Fruit fly (Drosophila melanogaster): ENCODE data around the gene eff.

Gene eff

dm6 chr3R:14739501-14740252, 1.4 kb downstream of the eff start:
- TF ChIP-seq CG6792 (GFP tag; optimal IDR thresholded peaks at IDR 0.05) (no peak), CG6163 (GFP tag; IDR thresholded peaks at IDR 0.05) (peak; percentile 40; the same call in 1 of the 3 replicates), Lpt (GFP tag; optimal IDR thresholded peaks at IDR 0.05) (no peak), salr (GFP tag; optimal IDR thresholded peaks at IDR 0.05) (no peak), dsx (GFP tag; optimal IDR thresholded peaks at IDR 0.05; ENCODE audit: poor library complexity, severe bottlenecking) (no peak), CG15336 (GFP tag; IDR thresholded peaks at IDR 0.05) (0 out of 2 replicates have a peak, but pooled peaks have one; percentile 25), CG3032 (tag; optimal IDR thresholded peaks at IDR 0.05) (no peak), lz (GFP tag; optimal IDR thresholded peaks at IDR 0.05) (no peak), cyc (GFP tag; optimal IDR thresholded peaks at IDR 0.05) (no peak), CG3919 (GFP tag; optimal IDR thresholded peaks at IDR 0.05) (peak; percentile 7), vri (GFP tag; optimal IDR thresholded peaks at IDR 0.05) (no peak), Blimp-1 (GFP tag; optimal IDR thresholded peaks at IDR 0.05) (no peak), CG1621 (tag; optimal IDR thresholded peaks at IDR 0.05) (peak; percentile 83), topi (GFP tag; optimal IDR thresholded peaks at IDR 0.05) (no peak), pdm3 (GFP tag; optimal IDR thresholded peaks at IDR 0.05) (no peak), CG11902 (GFP tag; optimal IDR thresholded peaks at IDR 0.05) (no peak)

- TF ChIP-seq Ets96B (tag; optimal IDR thresholded peaks at IDR 0.05), result peak; percentile 30
- peak; percentile 50 for TF ChIP-seq fkh (GFP tag; optimal IDR thresholded peaks at IDR 0.05)
- TF ChIP-seq OdsH (GFP tag; optimal IDR thresholded peaks at IDR 0.05), result no peak
- no peak for TF ChIP-seq esn (GFP tag; optimal IDR thresholded peaks at IDR 0.05)
- no peak for TF ChIP-seq achi (GFP tag; optimal IDR thresholded peaks at IDR 0.05)
- TF ChIP-seq dac (GFP tag; optimal IDR thresholded peaks at IDR 0.05), result peak; percentile 18
- no peak for TF ChIP-seq Eip78C (GFP tag)
- peak; percentile 79 for TF ChIP-seq vri (GFP tag; optimal IDR thresholded peaks at IDR 0.05)
- TF ChIP-seq pdm3 (GFP tag; optimal IDR thresholded peaks at IDR 0.05), result no peak
- TF ChIP-seq net (GFP tag; optimal IDR thresholded peaks at IDR 0.05), result no peak
- TF ChIP-seq CG11294 (GFP tag; IDR thresholded peaks at IDR 0.05), result peak; percentile 39; the same call in 1 of the 2 replicates
- TF ChIP-seq fd59A (GFP tag; optimal IDR thresholded peaks at IDR 0.05), result peak; percentile 2
- peak; percentile 35 for TF ChIP-seq CG3032 (tag; optimal IDR thresholded peaks at IDR 0.05)
- TF ChIP-seq Sox14 (GFP tag; optimal IDR thresholded peaks at IDR 0.05), result peak; percentile 21
- TF ChIP-seq Lpt (GFP tag; optimal IDR thresholded peaks at IDR 0.05), result no peak
- TF ChIP-seq CG6276 (GFP tag; optimal IDR thresholded peaks at IDR 0.05), result no peak
- no peak for TF ChIP-seq CG10669 (GFP tag; optimal IDR thresholded peaks at IDR 0.05)
- TF ChIP-seq CG6808 (GFP tag; optimal IDR thresholded peaks at IDR 0.05), result no peak
- TF ChIP-seq acj6 (GFP tag; optimal IDR thresholded peaks at IDR 0.05), result no peak
- TF ChIP-seq Hr39 (GFP tag; optimal IDR thresholded peaks at IDR 0.05), result no peak
- TF ChIP-seq CG4318 (GFP tag; optimal IDR thresholded peaks at IDR 0.05), result no peak
- peak; percentile 22 for TF ChIP-seq Eip75B (GFP tag; optimal IDR thresholded peaks at IDR 0.05)
- no peak for TF ChIP-seq CG32006 (GFP tag; optimal IDR thresholded peaks at IDR 0.05)
- no peak for TF ChIP-seq CG10631 (GFP tag; optimal IDR thresholded peaks at IDR 0.05)
- no peak for TF ChIP-seq Hr4 (GFP tag; optimal IDR thresholded peaks at IDR 0.05)
- no peak for TF ChIP-seq CG6792 (GFP tag; optimal IDR thresholded peaks at IDR 0.05)
- no peak for TF ChIP-seq CG11902 (GFP tag; optimal IDR thresholded peaks at IDR 0.05)
- no peak for TF ChIP-seq Gug (GFP tag; IDR thresholded peaks at IDR 0.05)
- no peak for TF ChIP-seq Sox102F (GFP tag; optimal IDR thresholded peaks at IDR 0.05)
- TF ChIP-seq Met (GFP tag; optimal IDR thresholded peaks at IDR 0.05), result no peak
- peak; percentile 74 for TF ChIP-seq svp (GFP tag)
- TF ChIP-seq lz (GFP tag; optimal IDR thresholded peaks at IDR 0.05), result no peak
- TF ChIP-seq cyc (GFP tag; optimal IDR thresholded peaks at IDR 0.05), result no peak
- peak; percentile 22 for TF ChIP-seq CG16779 (tag; optimal IDR thresholded peaks at IDR 0.05)
- TF ChIP-seq CG8119 (GFP tag; IDR thresholded peaks at IDR 0.05), result peak; percentile 24; the same call in 2 of the 3 replicates
- TF ChIP-seq salr (GFP tag; optimal IDR thresholded peaks at IDR 0.05), result no peak
- no peak for TF ChIP-seq CG8319 (GFP tag; optimal IDR thresholded peaks at IDR 0.05)
- no peak for TF ChIP-seq CG7368 (GFP tag; optimal IDR thresholded peaks at IDR 0.05)
- TF ChIP-seq CG6854 (GFP tag; optimal IDR thresholded peaks at IDR 0.05), result peak; percentile 45
- peak; percentile 18 for TF ChIP-seq CG9139 (GFP tag; optimal IDR thresholded peaks at IDR 0.05)
- TF ChIP-seq CG6163 (GFP tag; IDR thresholded peaks at IDR 0.05), result peak; percentile 73; the same call in 2 of the 3 replicates
- peak; percentile 48 for TF ChIP-seq CG15336 (GFP tag; IDR thresholded peaks at IDR 0.05)
- no peak for TF ChIP-seq CG8632 (GFP tag; optimal IDR thresholded peaks at IDR 0.05)
Observed at dm6 chr3R:14739088-14739487, 2.0 kb downstream of the eff start.
